Worm (Caenorhabditis elegans) whole organism, L3 larva: Measurements from ENCODE around the gene F09E10.7.

ENCODE experiments used
- ZK546.5 ChIP-seq: sonication (generic microtip); optimal IDR thresholded peaks from 2 replicates; lab custom pipeline; 2017; ENCODE audit warnings: missing biosample characterization, missing genetic modification characterization
- aly-2 ChIP-seq: fragments of 150-350 bp; optimal IDR thresholded peaks from 2 replicates; lab custom pipeline; 2014; ENCODE audit warnings: missing biosample characterization, missing genetic modification characterization
- elt-2 ChIP-seq: sonication (generic microtip); optimal IDR thresholded peaks from 2 replicates; lab custom pipeline; 2016; ENCODE audit warnings: missing genetic modification reagents, mild to moderate bottlenecking, missing genetic modification characterization, missing compliant biosample characterization
- elt-3 ChIP-seq, 3 experiments: fragments of 150-350 bp in 1 of 3; sonication (generic microtip) in 2 of 3; optimal IDR thresholded peaks; 2 replicates in 2 of 3; 4 replicates in 1 of 3; lab custom pipeline; 2014 to 2017; ENCODE audit warnings: missing biosample characterization in 3 of 3, missing genetic modification characterization in 3 of 3
- lin-15B ChIP-seq: fragments of 150-350 bp; optimal IDR thresholded peaks from 2 replicates; lab custom pipeline; 2014; ENCODE audit warnings: missing biosample characterization, missing genetic modification characterization
- nfya-1 ChIP-seq: sonication (generic microtip); optimal IDR thresholded peaks from 2 replicates; lab custom pipeline; 2017; ENCODE audit warnings: missing genetic modification characterization, mild to moderate bottlenecking, missing compliant biosample characterization, antibody characterized with exemption, moderate library complexity; ENCODE audit not compliant: insufficient read depth
- nhr-11 ChIP-seq: fragments of 150-350 bp; optimal IDR thresholded peaks from 2 replicates; lab custom pipeline; 2014; ENCODE audit warnings: missing biosample characterization, missing genetic modification characterization

- no peak for TF ChIP-seq elt-3 (tag; optimal IDR thresholded peaks at IDR 0.05; lab: Kevin White, UChicago)
- no peak for TF ChIP-seq aly-2
- no peak for TF ChIP-seq nfya-1
- TF ChIP-seq elt-2 (tag; lab: Kevin White, UChicago): no peak
- TF ChIP-seq nhr-11: no peak
- TF ChIP-seq lin-15B (tag; lab: Kevin White, UChicago): no peak
- TF ChIP-seq ZK546.5 (tag; lab: Kevin White, UChicago): no peak
Measured at ce11 chrX:1549095-1549494, 47.4 kb upstream of the F09E10.7 start.
